Fruit fly (Drosophila melanogaster): Measurements from ENCODE around the gene Cyp4ac1.
A peak's percentile ranks its signal among the peaks of the same experiment; 100 is the strongest.

Gene Cyp4ac1

DNA sequence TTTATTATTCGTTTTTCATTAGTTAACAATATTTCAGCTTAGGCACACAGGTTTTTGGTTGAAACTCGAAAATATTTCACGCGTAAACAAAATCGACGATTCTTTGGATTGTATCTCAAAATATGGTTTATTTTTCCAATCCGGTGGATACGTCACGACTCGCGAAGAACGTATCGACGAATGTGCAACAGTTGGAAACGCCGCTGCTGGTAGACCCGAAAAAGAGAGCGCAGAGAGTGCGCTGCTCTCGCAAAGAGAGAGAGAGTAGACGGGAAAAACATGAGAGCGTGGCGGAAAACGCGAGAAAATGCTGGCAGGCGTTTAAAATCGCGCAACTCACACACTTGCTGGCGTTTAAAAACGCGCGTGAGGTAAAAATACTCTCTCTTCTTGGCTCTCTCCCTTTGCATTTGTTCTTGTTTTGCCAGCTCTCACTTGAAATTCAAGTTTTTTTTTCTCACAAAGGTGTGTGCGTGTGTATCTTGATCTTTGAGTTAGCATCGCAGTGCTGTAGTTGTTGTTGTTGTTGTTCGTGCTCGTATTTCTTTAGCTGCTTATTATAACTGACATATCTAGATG, 26.5 kb upstream of the Cyp4ac1 start:
- TF ChIP-seq Dif (GFP tag; optimal IDR thresholded peaks at IDR 0.05; ENCODE audit: partially characterized antibody) (peak; percentile 100), h (GFP tag; optimal IDR thresholded peaks at IDR 0.05) (peak; percentile 45), ey (GFP tag; optimal IDR thresholded peaks at IDR 0.05) (no peak), Vsx2 (GFP tag; optimal IDR thresholded peaks at IDR 0.05; ENCODE audit: partially characterized antibody) (peak; percentile 95), CG32264 (GFP tag; optimal IDR thresholded peaks at IDR 0.05) (peak; percentile 23), Mio (GFP tag; optimal IDR thresholded peaks at IDR 0.05) (no peak), Myc (optimal IDR thresholded peaks at IDR 0.05) (peak; percentile 96), dmrt93B (GFP tag; optimal IDR thresholded peaks at IDR 0.05) (no peak), lola (GFP tag; optimal IDR thresholded peaks at IDR 0.05) (no peak), dsf (GFP tag; optimal IDR thresholded peaks at IDR 0.05; ENCODE audit: borderline replicate concordance) (no peak), Jra (GFP tag; optimal IDR thresholded peaks at IDR 0.05) (no peak), Sp1 (GFP tag; optimal IDR thresholded peaks at IDR 0.05) (peak; percentile 6), br (GFP tag; optimal IDR thresholded peaks at IDR 0.05) (peak; percentile 24), OdsH (GFP tag; optimal IDR thresholded peaks at IDR 0.05) (no peak), jim (GFP tag; optimal IDR thresholded peaks at IDR 0.05) (no peak), HLH106 (tag; optimal IDR thresholded peaks at IDR 0.05) (no peak), Hr78 (GFP tag; optimal IDR thresholded peaks at IDR 0.05) (no peak), CG9705 (GFP tag; optimal IDR thresholded peaks at IDR 0.05) (no peak), psq (GFP tag; optimal IDR thresholded peaks at IDR 0.05) (no peak), dl (GFP tag; optimal IDR thresholded peaks at IDR 0.05; ENCODE audit: insufficient read depth in 1 of 2, partially characterized antibody in 2 of 2) (peak; percentile 97 to 99), pan (optimal IDR thresholded peaks at IDR 0.05) (no peak), sv (GFP tag; optimal IDR thresholded peaks at IDR 0.05) (no peak), woc (GFP tag; optimal IDR thresholded peaks at IDR 0.05) (peak; percentile 18), Hr83 (GFP tag; optimal IDR thresholded peaks at IDR 0.05; ENCODE audit: poor library complexity, severe bottlenecking) (peak; percentile 87), sage (GFP tag; optimal IDR thresholded peaks at IDR 0.05) (peak; percentile 45), Rel (GFP tag; optimal IDR thresholded peaks at IDR 0.05) (peak; percentile 87), Rel (tag; optimal IDR thresholded peaks at IDR 0.05) (peak; percentile 22), N (GFP tag; optimal IDR thresholded peaks at IDR 0.05) (no peak), fru (GFP tag; optimal IDR thresholded peaks at IDR 0.05) (no peak), rgr (GFP tag; optimal IDR thresholded peaks at IDR 0.05) (peak; percentile 16), Abd-B (GFP tag; optimal IDR thresholded peaks at IDR 0.05) (no peak), CrebA (GFP tag; optimal IDR thresholded peaks at IDR 0.05; ENCODE audit: borderline replicate concordance) (peak; percentile 70), Hnf4 (GFP tag; optimal IDR thresholded peaks at IDR 0.05) (peak; percentile 2), GATAd (GFP tag; optimal IDR thresholded peaks at IDR 0.05) (no peak), foxo (GFP tag; optimal IDR thresholded peaks at IDR 0.05) (peak in 1 of 2 experiments; percentile 58), brk (GFP tag; optimal IDR thresholded peaks at IDR 0.05) (peak; percentile 67), usp (GFP tag; optimal IDR thresholded peaks at IDR 0.05) (no peak), tai (GFP tag; optimal IDR thresholded peaks at IDR 0.05) (peak; percentile 14), Dfd (GFP tag; optimal IDR thresholded peaks at IDR 0.05) (no peak)

- TF ChIP-seq OdsH (GFP tag; optimal IDR thresholded peaks at IDR 0.05) (peak; percentile 69), GATAd (GFP tag; optimal IDR thresholded peaks at IDR 0.05) (no peak), rgr (GFP tag; optimal IDR thresholded peaks at IDR 0.05) (peak; percentile 49), Hr83 (GFP tag; optimal IDR thresholded peaks at IDR 0.05; ENCODE audit: poor library complexity, severe bottlenecking) (no peak), jim (GFP tag; optimal IDR thresholded peaks at IDR 0.05) (no peak), Sp1 (GFP tag; optimal IDR thresholded peaks at IDR 0.05) (peak; percentile 24), Dif (GFP tag; optimal IDR thresholded peaks at IDR 0.05; ENCODE audit: partially characterized antibody) (no peak), ey (GFP tag; optimal IDR thresholded peaks at IDR 0.05) (no peak), dl (GFP tag; optimal IDR thresholded peaks at IDR 0.05; ENCODE audit: insufficient read depth in 1 of 2, partially characterized antibody in 2 of 2) (no peak), h (GFP tag; optimal IDR thresholded peaks at IDR 0.05) (peak; percentile 6), HLH106 (tag; optimal IDR thresholded peaks at IDR 0.05) (peak; percentile 24), sv (GFP tag; optimal IDR thresholded peaks at IDR 0.05) (peak; percentile 33), brk (GFP tag; optimal IDR thresholded peaks at IDR 0.05) (peak; percentile 49), dsf (GFP tag; optimal IDR thresholded peaks at IDR 0.05; ENCODE audit: borderline replicate concordance) (no peak), Mio (GFP tag; optimal IDR thresholded peaks at IDR 0.05) (no peak), Hr78 (GFP tag; optimal IDR thresholded peaks at IDR 0.05) (no peak), lola (GFP tag; optimal IDR thresholded peaks at IDR 0.05) (no peak), pan (optimal IDR thresholded peaks at IDR 0.05) (no peak), psq (GFP tag; optimal IDR thresholded peaks at IDR 0.05) (peak; percentile 43), dmrt93B (GFP tag; optimal IDR thresholded peaks at IDR 0.05) (no peak), CG9705 (GFP tag; optimal IDR thresholded peaks at IDR 0.05) (no peak), Jra (GFP tag; optimal IDR thresholded peaks at IDR 0.05) (no peak), Hnf4 (GFP tag; optimal IDR thresholded peaks at IDR 0.05) (peak; percentile 33), Vsx2 (GFP tag; optimal IDR thresholded peaks at IDR 0.05; ENCODE audit: partially characterized antibody) (no peak), usp (GFP tag; optimal IDR thresholded peaks at IDR 0.05) (no peak), sage (GFP tag; optimal IDR thresholded peaks at IDR 0.05) (no peak), Dfd (GFP tag; optimal IDR thresholded peaks at IDR 0.05) (no peak), foxo (GFP tag; optimal IDR thresholded peaks at IDR 0.05) (peak in 1 of 2 experiments; percentile 49), Abd-B (GFP tag; optimal IDR thresholded peaks at IDR 0.05) (no peak), fru (GFP tag; optimal IDR thresholded peaks at IDR 0.05) (peak; percentile 38)
Observed at dm6 chr2L:5237899-5238566, 25.8 kb upstream of the Cyp4ac1 start.
